Worm (Caenorhabditis elegans) whole organism, midembryonic: Measurements from ENCODE around the gene C54D10.4.

Experiments
- cog-1 ChIP-seq: sonication (generic microtip); optimal IDR thresholded peaks from 2 replicates; lab custom pipeline; 2016; ENCODE audit warnings: missing genetic modification characterization, missing compliant biosample characterization
- flt-1 ChIP-seq: fragments of 200-800 bp; sonication (Bioruptor generic); IDR thresholded peaks from 2 replicates; pipeline ENCODE4 v1.3.6; 2022; ENCODE audit warnings: missing genetic modification characterization, missing compliant biosample characterization
- klf-2 ChIP-seq: fragments of 200-800 bp; sonication (Bioruptor generic); conservative IDR thresholded peaks from 2 replicates; pipeline ENCODE4 v1.3.6; 2022; ENCODE audit warnings: missing genetic modification reagents, missing genetic modification characterization, missing compliant biosample characterization
- med-1 ChIP-seq: sonication (generic microtip); optimal IDR thresholded peaks from 2 replicates; lab custom pipeline; 2017; ENCODE audit warnings: missing genetic modification characterization, mild to moderate bottlenecking, missing compliant biosample characterization, antibody characterized with exemption, missing genetic modification reagents; ENCODE audit not compliant: insufficient read depth
- ref-1 ChIP-seq: fragments of 200-800 bp; sonication (Bioruptor generic); conservative IDR thresholded peaks from 2 replicates; pipeline ENCODE4 v1.3.6; 2022; ENCODE audit warnings: missing genetic modification reagents, missing genetic modification characterization, missing compliant biosample characterization
- tab-1 ChIP-seq: fragments of 200-800 bp; sonication (Bioruptor generic); IDR thresholded peaks from 2 replicates; pipeline ENCODE4 v1.3.6; 2022; ENCODE audit warnings: missing genetic modification characterization, missing compliant biosample characterization
- ztf-23 ChIP-seq: fragments of 200-800 bp; sonication (Bioruptor generic); IDR thresholded peaks from 2 replicates; pipeline ENCODE4 v1.3.6; 2022; ENCODE audit warnings: missing genetic modification reagents, missing genetic modification characterization, missing compliant biosample characterization
- ztf-29 ChIP-seq: fragments of 200-800 bp; sonication (Bioruptor generic); IDR thresholded peaks from 2 replicates; pipeline ENCODE4 v1.3.6; 2022; ENCODE audit warnings: missing genetic modification reagents, missing genetic modification characterization, missing compliant biosample characterization

- TF ChIP-seq cog-1 (tag; lab: Kevin White, UChicago) (no peak), klf-2 (GFP tag; lab: Robert Waterston, UW) (no peak), ztf-29 (no peak), flt-1 (GFP tag; lab: Robert Waterston, UW) (no peak), med-1 (no peak), tab-1 (GFP tag; lab: Robert Waterston, UW) (no peak), ref-1 (GFP tag; lab: Robert Waterston, UW) (no peak), ztf-23 (GFP tag; lab: Robert Waterston, UW) (no peak)
Observed at ce11 chrV:12408996-12409395, 11.7 kb downstream of the C54D10.4 start.
